Worm (Caenorhabditis elegans): Measurements from ENCODE around the gene col-93.

- no peak for TF ChIP-seq pha-4 (GFP tag; IDR thresholded peaks at IDR 0.05)
- TF ChIP-seq pha-4 (tag; optimal IDR thresholded peaks at IDR 0.05), result no peak
- no peak for TF ChIP-seq attf-4 (tag; optimal IDR thresholded peaks at IDR 0.05)
- no peak for TF ChIP-seq skn-1 (tag; optimal IDR thresholded peaks at IDR 0.05)
- TF ChIP-seq mdl-1 (tag; optimal IDR thresholded peaks at IDR 0.05), result no peak
- no peak for TF ChIP-seq F37D6.2 (tag; optimal IDR thresholded peaks at IDR 0.05)
- no peak for TF ChIP-seq lin-13 (GFP tag; optimal IDR thresholded peaks at IDR 0.05)
- no peak for TF ChIP-seq mep-1 (tag; optimal IDR thresholded peaks at IDR 0.05)
- TF ChIP-seq daf-16 (GFP tag; optimal IDR thresholded peaks at IDR 0.05), result no peak
- TF ChIP-seq daf-16 (tag; optimal IDR thresholded peaks at IDR 0.05), result no peak
- TF ChIP-seq ztf-11 (tag; optimal IDR thresholded peaks at IDR 0.05), result no peak
- TF ChIP-seq unc-62 (GFP tag; optimal IDR thresholded peaks at IDR 0.05 in 1 of 2), result no peak
- TF ChIP-seq unc-62 (tag; optimal IDR thresholded peaks at IDR 0.05), result no peak
- TF ChIP-seq nhr-77 (tag; optimal IDR thresholded peaks at IDR 0.05), result no peak
- TF ChIP-seq nhr-11 (tag; optimal IDR thresholded peaks at IDR 0.05), result no peak
- no peak for TF ChIP-seq cey-2 (tag; optimal IDR thresholded peaks at IDR 0.05; ENCODE audit: borderline replicate concordance, insufficient read depth)
These were observed 22.5 kb downstream of the col-93 start for ce11 chrIII:10962910-10963309.
